Worm (Caenorhabditis elegans) whole organism, L2 larva: ENCODE results near the gene hst-1.

Experiments
- R02D3.7 ChIP-seq: fragments of 150-350 bp; optimal IDR thresholded peaks from 2 replicates; lab custom pipeline; 2014; ENCODE audit warnings: missing biosample characterization, missing genetic modification characterization
- aly-2 ChIP-seq: fragments of 150-350 bp; optimal IDR thresholded peaks from 2 replicates; lab custom pipeline; 2014; ENCODE audit warnings: missing biosample characterization, missing genetic modification characterization
- ama-1 ChIP-seq: fragments of 150-350 bp; optimal IDR thresholded peaks from 2 replicates; lab custom pipeline; 2018; ENCODE audit warnings: inconsistent platforms
- blmp-1 ChIP-seq: sonication (generic microtip); optimal IDR thresholded peaks from 2 replicates; lab custom pipeline; 2017; ENCODE audit warnings: missing genetic modification characterization, mild to moderate bottlenecking, missing compliant biosample characterization, antibody characterized with exemption, moderate library complexity; ENCODE audit not compliant: insufficient read depth
- ceh-16 ChIP-seq: fragments of 150-350 bp; optimal IDR thresholded peaks from 2 replicates; lab custom pipeline; 2014; ENCODE audit warnings: missing biosample characterization, missing genetic modification characterization
- ceh-82 ChIP-seq: fragments of 150-350 bp; optimal IDR thresholded peaks from 2 replicates; lab custom pipeline; 2014; ENCODE audit warnings: missing biosample characterization, missing genetic modification characterization
- fos-1 ChIP-seq: fragments of 150-350 bp; optimal IDR thresholded peaks from 2 replicates; lab custom pipeline; 2014; ENCODE audit warnings: missing biosample characterization, missing genetic modification characterization
- mab-5 ChIP-seq: fragments of 150-350 bp; optimal IDR thresholded peaks from 2 replicates; lab custom pipeline; 2014; ENCODE audit warnings: missing biosample characterization, missing genetic modification characterization
- mdl-1 ChIP-seq, 2 experiments: fragments of 150-350 bp in 1 of 2; sonication (generic microtip) in 1 of 2; optimal IDR thresholded peaks; 2 replicates each; lab custom pipeline; 2017; ENCODE audit warnings: missing biosample characterization in 2 of 2, missing genetic modification characterization in 2 of 2
- nhr-12 ChIP-seq: fragments of 150-350 bp; optimal IDR thresholded peaks from 2 replicates; lab custom pipeline; 2014; ENCODE audit warnings: missing biosample characterization, missing genetic modification characterization
- nhr-25 ChIP-seq: fragments of 150-350 bp; sonication (generic microtip); optimal IDR thresholded peaks from 3 replicates; lab custom pipeline; 2014; ENCODE audit warnings: missing biosample characterization, missing genetic modification characterization
- skn-1 ChIP-seq: sonication (generic microtip); optimal IDR thresholded peaks from 2 replicates; lab custom pipeline; 2017; ENCODE audit warnings: missing biosample characterization, missing genetic modification characterization
- unc-39 ChIP-seq: fragments of 150-350 bp; optimal IDR thresholded peaks from 2 replicates; lab custom pipeline; 2014; ENCODE audit warnings: missing biosample characterization, missing genetic modification characterization
- ztf-1 ChIP-seq: fragments of 200-800 bp; sonication (Bioruptor generic); conservative IDR thresholded peaks from 2 replicates; pipeline ENCODE4 v1.3.6; 2022; ENCODE audit warnings: missing genetic modification characterization, missing compliant biosample characterization

DNA sequence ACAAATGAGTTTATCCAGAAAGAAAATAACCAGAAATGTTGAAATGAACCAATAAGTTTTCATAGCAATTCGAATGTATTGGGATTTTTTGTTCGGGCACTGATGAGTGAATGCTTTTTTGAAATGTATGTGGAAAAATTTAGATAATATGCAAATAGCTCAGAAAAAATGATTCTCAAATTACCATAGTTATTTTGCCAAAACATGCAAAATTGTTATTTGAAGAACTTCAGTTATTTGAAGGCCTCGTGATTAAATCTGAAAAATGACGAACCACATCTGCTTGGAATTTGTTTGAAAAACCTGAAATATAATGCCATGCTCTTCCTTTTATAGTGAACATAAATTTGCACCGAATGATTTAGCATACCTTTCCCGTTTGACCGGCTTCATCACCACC lies 33.2 kb downstream of the hst-1 start, which contains the start of gene C49C8.6:
- TF ChIP-seq unc-39 (tag; lab: Kevin White, UChicago), result no peak
- no peak for TF ChIP-seq nhr-25
- TF ChIP-seq nhr-12 (tag; lab: Kevin White, UChicago), result no peak
- no peak for TF ChIP-seq ceh-16 (tag; lab: Kevin White, UChicago)
- no peak for TF ChIP-seq R02D3.7
- no peak for TF ChIP-seq blmp-1 (tag; lab: Kevin White, UChicago)
- no peak for TF ChIP-seq ama-1 (lab: Kevin White, UChicago)
- no peak for TF ChIP-seq aly-2 (tag; lab: Kevin White, UChicago)
- no peak for TF ChIP-seq mdl-1 (tag; optimal IDR thresholded peaks at IDR 0.05; lab: Kevin White, UChicago)
- no peak for TF ChIP-seq mab-5 (tag; lab: Kevin White, UChicago)
- no peak for TF ChIP-seq ztf-1 (GFP tag; lab: Robert Waterston, UW)
- no peak for TF ChIP-seq ceh-82 (tag; lab: Kevin White, UChicago)
- no peak for TF ChIP-seq fos-1 (tag; lab: Kevin White, UChicago)
- TF ChIP-seq skn-1, result no peak
